Worm (Caenorhabditis elegans) whole organism, L4/young adult: ENCODE data around the gene szy-4.

ENCODE experiments used
- W03F9.2 ChIP-seq: fragments of 150-350 bp; optimal IDR thresholded peaks from 2 replicates; lab custom pipeline; 2014; ENCODE audit warnings: missing biosample characterization, missing genetic modification characterization
- dao-5 ChIP-seq: sonication (generic microtip); optimal IDR thresholded peaks from 2 replicates; lab custom pipeline; 2016; ENCODE audit warnings: missing genotype, missing genetic modification characterization, moderate library complexity, missing compliant biosample characterization
- him-1 ChIP-seq: sonication (generic microtip); optimal IDR thresholded peaks from 2 replicates; lab custom pipeline; 2016; ENCODE audit warnings: missing genotype, missing genetic modification reagents, missing genetic modification characterization, missing compliant biosample characterization

Gene szy-4

DNA sequence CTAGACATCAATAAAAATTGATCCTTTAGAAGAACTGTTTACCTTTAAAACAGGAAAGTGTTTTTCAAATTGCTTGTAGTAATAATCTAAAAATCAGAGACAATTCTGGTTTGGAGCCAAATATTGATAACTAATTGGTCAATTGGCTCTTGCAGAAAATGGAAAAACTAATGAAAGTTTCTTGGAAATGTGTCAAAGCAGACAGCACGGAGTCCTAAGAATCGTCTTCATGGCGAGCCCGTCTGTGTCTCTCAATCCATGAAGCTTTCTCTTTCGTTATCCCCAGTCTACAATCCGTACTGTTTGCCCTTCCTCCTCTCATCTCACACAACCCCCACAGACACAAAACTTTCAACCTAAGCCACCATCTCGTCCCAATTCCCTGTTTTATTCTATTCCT lies 19.0 kb upstream of the szy-4 start, which contains the start of gene F40H3.1:
Gene F40H3.1, plus strand, starts transcription at position 301 of the 400 bp plus-strand sequence.
- TF ChIP-seq dao-5 (tag; lab: Kevin White, UChicago), result no peak
- no peak for TF ChIP-seq him-1 (tag; lab: Kevin White, UChicago)
- no peak for TF ChIP-seq W03F9.2 (tag; lab: Kevin White, UChicago)

DNA sequence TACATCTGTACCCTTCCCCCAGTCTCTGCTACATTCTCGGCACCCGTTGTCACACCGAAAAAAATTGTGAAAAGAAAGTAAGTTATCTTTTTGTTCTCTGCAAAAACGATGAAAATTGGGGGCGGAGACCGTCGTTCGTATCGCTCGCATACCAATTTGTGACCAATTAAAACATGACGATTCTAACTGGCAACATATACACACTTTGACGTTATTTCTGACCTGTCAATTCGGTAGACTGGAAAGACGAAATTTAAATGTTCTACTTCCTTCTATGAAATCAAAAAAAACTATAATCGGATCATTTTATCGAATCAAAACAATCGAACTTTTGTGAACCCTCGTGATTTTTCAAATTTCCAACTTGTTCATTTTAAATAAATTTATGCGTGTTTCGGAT lies 17.9 kb upstream of the szy-4 start:
- no peak for TF ChIP-seq dao-5 (tag; lab: Kevin White, UChicago)
- no peak for TF ChIP-seq W03F9.2 (tag; lab: Kevin White, UChicago)
- no peak for TF ChIP-seq him-1 (tag; lab: Kevin White, UChicago)

DNA sequence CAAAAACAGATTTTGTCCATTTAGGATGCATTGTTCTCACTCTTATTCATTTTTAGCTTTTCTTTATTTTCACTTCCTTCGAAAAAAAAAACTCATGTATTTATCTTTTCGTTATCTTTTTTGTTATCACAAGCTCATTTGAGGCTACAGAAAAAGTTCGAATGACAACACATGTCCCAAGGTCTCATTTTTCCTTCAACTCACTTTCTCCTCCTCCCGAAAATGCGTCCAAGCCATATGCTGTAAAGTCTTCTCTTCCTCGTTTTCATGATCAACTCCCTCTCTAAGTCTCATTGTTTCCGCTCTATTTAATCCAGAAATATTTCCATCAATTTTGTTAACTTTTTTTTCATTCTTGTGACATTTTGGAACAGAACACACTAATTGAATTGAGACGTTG lies 17.2 kb upstream of the szy-4 start:
- TF ChIP-seq W03F9.2 (tag; lab: Kevin White, UChicago) (no peak), him-1 (tag; lab: Kevin White, UChicago) (no peak), dao-5 (tag; lab: Kevin White, UChicago) (no peak)

DNA sequence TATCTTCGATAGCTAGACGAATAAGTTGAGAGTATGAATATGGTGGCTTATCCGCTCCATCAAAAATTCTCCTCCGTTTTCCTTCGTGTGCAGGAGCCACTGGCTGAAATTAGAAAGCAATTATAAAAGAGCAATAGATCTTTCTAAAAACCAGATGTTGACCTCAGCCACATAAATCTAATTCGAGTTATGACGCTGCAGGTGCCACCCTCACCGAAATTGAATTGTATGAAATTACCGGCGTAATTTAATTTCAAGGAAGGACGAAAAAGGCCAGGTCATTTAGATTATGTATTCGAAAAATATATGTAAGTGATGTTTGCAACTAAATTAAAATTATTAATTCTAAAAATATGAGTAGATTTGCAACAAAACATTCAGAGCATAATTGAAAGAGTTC lies 7.7 kb upstream of the szy-4 start:
- TF ChIP-seq him-1 (tag; lab: Kevin White, UChicago) (no peak), W03F9.2 (tag; lab: Kevin White, UChicago) (no peak), dao-5 (tag; lab: Kevin White, UChicago) (no peak)

DNA sequence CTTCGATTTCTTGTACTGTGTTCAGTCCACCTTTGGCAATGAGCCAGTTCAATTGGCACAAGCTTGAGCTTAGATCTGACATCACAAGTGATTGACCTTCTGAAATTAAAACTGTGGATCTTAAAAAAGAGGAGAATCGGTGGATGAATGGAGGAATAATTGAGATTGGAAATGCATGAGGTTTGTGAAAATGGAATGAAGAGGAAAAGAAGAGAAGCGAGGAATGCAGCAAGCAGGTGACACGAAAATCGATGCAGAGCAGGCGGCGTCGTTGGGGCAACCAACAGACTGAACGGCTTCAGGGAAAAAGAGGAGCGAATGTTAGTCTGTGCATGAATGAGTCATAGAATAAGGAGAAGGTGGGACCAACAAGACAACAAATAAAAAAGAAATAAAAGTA lies 7.2 kb upstream of the szy-4 start, which contains the start of gene fkh-8:
Gene fkh-8, minus strand, starts transcription at position 101 of the 400 bp plus-strand sequence.
- TF ChIP-seq him-1 (tag; lab: Kevin White, UChicago) (no peak), dao-5 (tag; lab: Kevin White, UChicago) (no peak), W03F9.2 (tag; lab: Kevin White, UChicago) (no peak)

DNA sequence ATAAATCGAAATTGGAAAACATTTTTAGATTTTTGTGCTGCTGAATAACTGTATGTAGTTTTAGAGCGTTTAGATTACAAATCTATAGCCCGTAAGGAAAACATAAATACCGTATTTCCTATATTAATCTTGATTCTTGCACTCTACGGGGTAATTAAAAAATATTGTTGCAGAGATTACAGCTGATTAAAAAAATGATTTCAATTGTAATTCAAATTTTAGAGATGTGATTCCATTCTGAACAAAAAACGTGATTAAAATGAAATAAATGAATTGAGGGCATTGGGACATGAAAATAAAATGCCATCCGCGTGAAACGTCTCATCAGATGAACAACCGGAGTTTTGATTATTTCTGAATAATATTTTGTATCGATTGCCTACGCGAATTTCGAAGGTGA lies 6.0 kb upstream of the szy-4 start, which contains the start of gene cpb-2:
Gene cpb-2, plus strand, starts transcription at position 301 of the 400 bp plus-strand sequence.
- TF ChIP-seq W03F9.2 (tag; lab: Kevin White, UChicago) (no peak), dao-5 (tag; lab: Kevin White, UChicago) (no peak), him-1 (tag; lab: Kevin White, UChicago) (no peak)

DNA sequence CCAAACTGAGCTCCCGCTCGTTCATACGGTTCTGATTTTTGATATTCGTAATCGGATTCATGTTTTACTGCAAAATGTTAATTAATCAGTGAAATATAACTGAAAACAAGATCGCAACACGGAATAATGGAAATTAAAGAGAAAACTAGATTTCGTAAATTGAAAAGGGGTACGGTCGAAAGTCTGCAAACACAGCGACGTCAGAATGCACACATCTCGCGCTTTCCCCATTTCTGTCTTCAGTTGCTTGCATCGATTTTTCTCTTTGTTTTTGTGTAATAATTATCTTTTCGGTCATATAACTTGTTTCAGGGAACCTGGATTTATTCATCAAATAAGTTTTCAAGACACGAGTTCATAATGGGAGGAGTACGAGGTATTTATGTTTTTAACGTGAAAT lies 1.6 kb upstream of the szy-4 start, which contains the start of the genes rbmx-2 and C30B5.2:
Gene rbmx-2, minus strand, starts transcription at position 74 of the 400 bp plus-strand sequence.
Gene C30B5.2, plus strand, starts transcription at position 306 of the 400 bp plus-strand sequence.
- TF ChIP-seq W03F9.2 (tag; lab: Kevin White, UChicago), result no peak
- no peak for TF ChIP-seq him-1 (tag; lab: Kevin White, UChicago)
- TF ChIP-seq dao-5 (tag; lab: Kevin White, UChicago), result no peak

ce11 chrII:6199010-6199409 lies 514 bp downstream of the szy-4 start:
- TF ChIP-seq him-1 (tag; lab: Kevin White, UChicago) (no peak), dao-5 (tag; lab: Kevin White, UChicago) (no peak), W03F9.2 (tag; lab: Kevin White, UChicago) (no peak)

DNA sequence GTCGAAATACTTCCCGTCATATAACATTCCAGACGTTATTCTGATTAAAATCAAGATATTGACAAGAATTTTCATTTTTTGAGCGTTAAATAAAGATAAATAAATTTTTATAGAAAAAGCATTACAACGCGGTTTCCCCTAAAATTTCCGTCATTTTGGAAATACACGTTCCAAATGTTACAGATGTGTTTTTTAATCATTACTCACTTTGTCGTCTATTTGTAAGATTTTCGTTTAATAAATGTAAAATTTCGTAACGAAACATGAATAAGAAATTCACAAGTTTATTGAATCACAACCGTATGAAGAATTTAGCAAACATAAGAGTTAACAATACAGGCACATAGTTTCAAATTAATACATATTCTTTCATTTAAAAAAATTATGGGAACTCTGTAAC lies 4.4 kb downstream of the szy-4 start, which contains the start of gene C30B5.17:
Gene C30B5.17, minus strand, starts transcription at position 101 of the 400 bp plus-strand sequence.
- TF ChIP-seq him-1 (tag; lab: Kevin White, UChicago) (no peak), dao-5 (tag; lab: Kevin White, UChicago) (no peak), W03F9.2 (tag; lab: Kevin White, UChicago) (no peak)

ce11 chrII:6207252-6207651 lies 8.8 kb downstream of the szy-4 start:
- TF ChIP-seq him-1 (tag; lab: Kevin White, UChicago), result no peak
- TF ChIP-seq W03F9.2 (tag; lab: Kevin White, UChicago), result no peak
- no peak for TF ChIP-seq dao-5 (tag; lab: Kevin White, UChicago)

DNA sequence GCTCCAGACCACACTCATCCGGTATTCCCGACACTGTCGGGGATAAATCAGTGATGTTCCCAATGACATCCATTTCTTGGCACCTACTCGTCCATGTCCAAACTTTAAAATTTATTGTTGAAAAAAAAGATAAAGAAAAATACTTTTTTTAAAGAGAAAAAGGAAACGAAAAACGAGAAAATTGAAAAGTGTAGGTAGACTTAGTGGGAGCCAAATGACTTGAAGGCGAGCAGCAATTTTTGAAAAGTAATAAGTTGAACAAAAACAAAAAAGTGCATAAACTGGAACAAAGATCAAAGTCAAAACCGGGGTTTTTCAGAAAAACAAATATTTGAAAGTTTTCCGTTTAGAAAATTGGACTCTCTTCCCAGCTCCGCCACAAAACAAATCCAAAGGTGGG lies 9.6 kb downstream of the szy-4 start, which contains the start of gene daf-37:
Gene daf-37, minus strand, starts transcription at position 101 of the 400 bp plus-strand sequence.
- no peak for TF ChIP-seq dao-5 (tag; lab: Kevin White, UChicago)
- no peak for TF ChIP-seq W03F9.2 (tag; lab: Kevin White, UChicago)
- no peak for TF ChIP-seq him-1 (tag; lab: Kevin White, UChicago)

ce11 chrII:6219346-6219745 lies 20.9 kb downstream of the szy-4 start, which contains the start of gene mks-2:
mks-2 (minus strand) TSS chrII:6219446.
- TF ChIP-seq dao-5 (tag; lab: Kevin White, UChicago) (no peak), W03F9.2 (tag; lab: Kevin White, UChicago) (no peak), him-1 (tag; lab: Kevin White, UChicago) (no peak)

ce11 chrII:6221470-6221869 lies 23.0 kb downstream of the szy-4 start:
- no peak for TF ChIP-seq W03F9.2 (tag; lab: Kevin White, UChicago)
- no peak for TF ChIP-seq him-1 (tag; lab: Kevin White, UChicago)
- TF ChIP-seq dao-5 (tag; lab: Kevin White, UChicago), result no peak

DNA sequence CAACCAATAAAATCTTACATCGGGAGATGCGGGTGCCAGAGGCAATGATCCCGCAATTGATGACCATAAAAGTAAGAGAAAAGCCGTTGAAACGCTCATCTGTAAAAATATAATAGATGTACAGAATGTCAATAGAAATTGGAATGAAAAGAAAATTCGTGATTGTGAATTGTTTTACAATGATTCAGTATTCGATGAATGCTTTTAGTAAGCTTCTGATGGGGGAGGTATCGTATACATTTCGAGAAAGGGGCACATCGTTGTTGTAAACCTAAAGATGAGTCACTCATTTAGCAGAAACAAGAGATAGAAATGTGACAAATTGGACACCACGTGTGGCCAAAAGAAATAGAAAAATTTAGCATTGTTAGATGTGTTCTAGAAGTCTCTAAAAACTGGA lies 24.1 kb downstream of the szy-4 start, which contains the start of gene C30B5.6:
Gene C30B5.6, minus strand, starts transcription at position 101 of the 400 bp plus-strand sequence.
- TF ChIP-seq dao-5 (tag; lab: Kevin White, UChicago), result no peak
- TF ChIP-seq him-1 (tag; lab: Kevin White, UChicago), result no peak
- TF ChIP-seq W03F9.2 (tag; lab: Kevin White, UChicago), result no peak
